Worm (Caenorhabditis elegans): Measurements from ENCODE around the gene haf-1.

Gene haf-1

DNA sequence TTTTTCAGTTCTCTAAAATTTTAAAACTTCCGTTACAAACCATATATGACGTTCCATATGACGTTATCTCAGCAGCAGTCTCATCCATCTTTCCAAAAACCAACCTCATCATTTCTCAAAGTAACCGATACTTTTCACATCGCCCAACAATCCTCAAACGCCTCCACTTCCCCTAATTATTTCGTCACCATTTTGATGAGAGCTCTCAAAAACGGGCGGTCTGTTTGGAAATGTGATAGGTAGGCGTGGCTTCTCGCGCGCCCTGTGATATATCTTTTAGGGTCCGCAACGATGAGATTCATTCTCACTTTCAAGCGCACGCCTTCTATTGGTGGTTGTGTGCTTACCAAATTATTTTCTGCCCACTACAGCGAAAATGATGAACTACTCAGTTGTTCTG lies 7.9 kb upstream of the haf-1 start, which contains the start of gene trh-1:
Gene trh-1 (plus strand): TSS at position 301 of the 400 bp plus-strand sequence.
- TF ChIP-seq ets-7 (tag; optimal IDR thresholded peaks at IDR 0.05), result no peak
- no peak for TF ChIP-seq aly-1 (tag; optimal IDR thresholded peaks at IDR 0.05)
- TF ChIP-seq ceh-13 (GFP tag; optimal IDR thresholded peaks at IDR 0.05), result no peak
- TF ChIP-seq hmbx-1 (tag; optimal IDR thresholded peaks at IDR 0.05), result no peak
- TF ChIP-seq tra-4 (tag; optimal IDR thresholded peaks at IDR 0.05), result no peak
- TF ChIP-seq scrt-1 (GFP tag; IDR thresholded peaks at IDR 0.05), result no peak
- TF ChIP-seq F13C5.2 (tag; optimal IDR thresholded peaks at IDR 0.05), result no peak
- TF ChIP-seq tbx-37 (GFP tag; conservative IDR thresholded peaks at IDR 0.05), result no peak
- TF ChIP-seq pes-1 (GFP tag; IDR thresholded peaks at IDR 0.05), result no peak
- TF ChIP-seq B0310.2 (tag; optimal IDR thresholded peaks at IDR 0.05), result no peak
- no peak for TF ChIP-seq tbx-11 (GFP tag; IDR thresholded peaks at IDR 0.05)
- TF ChIP-seq hmg-4 (GFP tag; optimal IDR thresholded peaks at IDR 0.05), result no peak
- TF ChIP-seq sea-1 (GFP tag; conservative IDR thresholded peaks at IDR 0.05), result no peak
- TF ChIP-seq flt-1 (GFP tag; IDR thresholded peaks at IDR 0.05), result no peak
- TF ChIP-seq ceh-36 (tag; optimal IDR thresholded peaks at IDR 0.05), result no peak
- TF ChIP-seq hnd-1 (tag; optimal IDR thresholded peaks at IDR 0.05), result no peak
- no peak for TF ChIP-seq ama-1 (optimal IDR thresholded peaks at IDR 0.05)

DNA sequence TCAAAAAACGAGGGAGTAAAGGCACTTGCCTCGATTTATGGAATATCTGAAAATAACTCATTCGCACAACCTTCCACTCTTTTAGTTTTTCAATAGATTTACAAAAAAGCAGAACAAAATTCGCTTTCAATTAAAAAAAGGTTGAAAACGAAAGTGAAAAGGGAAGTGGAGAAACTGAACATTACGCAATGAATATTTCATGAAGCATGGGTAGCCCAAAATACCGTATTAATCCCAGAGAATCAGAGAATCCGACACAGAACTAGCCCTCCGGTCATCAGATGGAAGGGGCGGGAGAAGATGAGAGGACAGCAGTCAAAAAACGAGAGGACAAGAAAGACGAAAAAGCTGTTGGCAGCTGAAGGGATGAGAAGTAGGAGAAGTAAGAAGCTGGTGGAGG lies 4.8 kb upstream of the haf-1 start, which contains the start of gene C30H6.5:
Gene C30H6.5 (plus strand): TSS at position 301 of the 400 bp plus-strand sequence.
- TF ChIP-seq aly-1 (tag; optimal IDR thresholded peaks at IDR 0.05) (no peak), tbx-37 (GFP tag; conservative IDR thresholded peaks at IDR 0.05) (no peak), B0310.2 (tag; optimal IDR thresholded peaks at IDR 0.05) (no peak), scrt-1 (GFP tag; IDR thresholded peaks at IDR 0.05) (no peak), flt-1 (GFP tag; IDR thresholded peaks at IDR 0.05) (no peak), ets-7 (tag; optimal IDR thresholded peaks at IDR 0.05) (no peak), sea-1 (GFP tag; conservative IDR thresholded peaks at IDR 0.05) (no peak), hmg-4 (GFP tag; optimal IDR thresholded peaks at IDR 0.05) (no peak), ceh-36 (tag; optimal IDR thresholded peaks at IDR 0.05) (no peak)

DNA sequence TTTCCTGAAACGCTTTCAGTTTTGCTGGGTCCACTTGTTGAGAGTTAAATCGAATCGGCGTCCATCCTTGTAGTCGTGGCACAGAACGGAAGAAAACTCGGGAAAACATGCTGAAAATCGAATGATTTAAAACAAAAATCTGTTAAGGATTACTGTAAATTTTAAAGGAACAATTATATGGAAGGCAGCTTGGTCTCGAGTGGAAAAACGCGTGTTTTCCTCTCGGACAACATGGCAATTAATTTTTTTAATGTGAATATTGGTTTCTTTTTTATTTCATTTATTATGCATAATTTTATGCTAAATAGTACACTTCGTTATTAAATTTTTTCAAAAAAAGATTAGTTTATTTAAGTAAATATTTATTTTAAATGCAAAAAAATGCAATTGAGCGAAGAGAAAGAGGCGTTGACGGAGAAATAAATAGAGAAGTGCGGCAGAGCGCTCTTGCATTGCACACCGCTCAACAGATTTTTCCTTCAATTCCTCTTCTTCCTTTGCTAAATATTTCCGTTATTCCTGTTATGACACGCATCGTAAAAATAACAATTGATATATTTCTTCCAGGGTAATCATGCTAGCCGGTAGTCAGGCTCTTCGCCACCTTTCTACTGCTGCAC lies 3.9 kb downstream of the haf-1 start, which contains the start of the genes C30H6.9 and dlat-2:
Gene C30H6.9 (minus strand): TSS at position 110 of the 620 bp plus-strand sequence.
Gene dlat-2 (plus strand): TSS at position 566 of the 620 bp plus-strand sequence.
- no peak for TF ChIP-seq tbx-37 (GFP tag; conservative IDR thresholded peaks at IDR 0.05)
- no peak for TF ChIP-seq ama-1 (optimal IDR thresholded peaks at IDR 0.05)
- no peak for TF ChIP-seq hmbx-1 (tag; optimal IDR thresholded peaks at IDR 0.05)
- no peak for TF ChIP-seq sea-1 (GFP tag; conservative IDR thresholded peaks at IDR 0.05)
- no peak for TF ChIP-seq aly-1 (tag; optimal IDR thresholded peaks at IDR 0.05)
- TF ChIP-seq ets-7 (tag; optimal IDR thresholded peaks at IDR 0.05), result no peak
- TF ChIP-seq F13C5.2 (tag; optimal IDR thresholded peaks at IDR 0.05), result peak; percentile 32

DNA sequence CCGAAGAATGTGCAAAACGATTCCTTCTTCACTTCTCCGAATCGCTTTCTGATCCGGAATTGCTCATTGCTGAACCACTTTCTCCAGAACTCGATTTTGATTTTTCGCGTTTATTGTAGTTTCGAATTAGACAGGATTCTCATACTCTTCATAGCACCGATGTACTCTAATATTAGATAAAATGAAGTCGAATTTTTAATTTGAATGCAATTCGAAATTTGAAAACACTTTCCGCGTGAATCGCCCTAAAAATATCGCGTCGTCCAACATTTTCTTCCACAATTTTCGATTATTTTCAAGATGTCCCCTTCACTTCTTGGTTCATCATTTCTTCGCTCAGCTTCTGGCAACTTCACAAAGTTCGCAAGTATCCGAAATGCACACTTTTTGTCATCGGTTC lies 5.8 kb downstream of the haf-1 start, which contains the start of gene C30H6.8:
Gene C30H6.8 (plus strand): TSS at position 301 of the 400 bp plus-strand sequence.
- TF ChIP-seq B0310.2 (tag; optimal IDR thresholded peaks at IDR 0.05) (no peak), hnd-1 (tag; optimal IDR thresholded peaks at IDR 0.05) (no peak), hmg-4 (GFP tag; optimal IDR thresholded peaks at IDR 0.05) (no peak), hmbx-1 (tag; optimal IDR thresholded peaks at IDR 0.05) (no peak), flt-1 (GFP tag; IDR thresholded peaks at IDR 0.05) (no peak), ets-7 (tag; optimal IDR thresholded peaks at IDR 0.05) (no peak), aly-1 (tag; optimal IDR thresholded peaks at IDR 0.05) (no peak), tbx-37 (GFP tag; conservative IDR thresholded peaks at IDR 0.05) (no peak), sea-1 (GFP tag; conservative IDR thresholded peaks at IDR 0.05) (no peak), ama-1 (optimal IDR thresholded peaks at IDR 0.05) (no peak), ceh-36 (tag; optimal IDR thresholded peaks at IDR 0.05) (no peak), pes-1 (GFP tag; IDR thresholded peaks at IDR 0.05) (no peak), ceh-13 (GFP tag; optimal IDR thresholded peaks at IDR 0.05) (no peak)

DNA sequence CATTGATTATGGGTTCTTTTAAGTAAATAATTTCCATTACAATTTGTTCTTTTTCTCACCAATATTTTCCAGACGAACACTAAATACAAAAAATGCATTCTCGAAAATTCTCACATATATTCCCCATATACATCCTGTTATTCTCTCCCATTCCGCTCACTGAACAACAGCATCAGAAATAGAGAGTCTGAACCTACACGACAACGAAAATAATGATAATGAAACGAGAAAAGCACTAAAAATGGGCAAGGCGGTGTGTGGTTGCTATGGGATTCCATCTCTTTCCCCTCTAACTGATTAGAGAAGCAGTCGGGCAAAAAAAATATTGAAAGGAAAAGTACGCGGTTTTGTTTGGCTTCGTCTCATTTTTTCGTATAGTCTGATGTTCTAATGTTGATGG lies 6.8 kb downstream of the haf-1 start, which contains the start of gene C30H6.12:
Gene C30H6.12 (plus strand): TSS at position 301 of the 400 bp plus-strand sequence.
- TF ChIP-seq sea-1 (GFP tag; conservative IDR thresholded peaks at IDR 0.05) (no peak), hnd-1 (tag; optimal IDR thresholded peaks at IDR 0.05) (no peak), aly-1 (tag; optimal IDR thresholded peaks at IDR 0.05) (no peak), tbx-11 (GFP tag; IDR thresholded peaks at IDR 0.05) (no peak), flt-1 (GFP tag; IDR thresholded peaks at IDR 0.05) (no peak), hmg-4 (GFP tag; optimal IDR thresholded peaks at IDR 0.05) (no peak), ceh-13 (GFP tag; optimal IDR thresholded peaks at IDR 0.05) (no peak), ets-7 (tag; optimal IDR thresholded peaks at IDR 0.05) (no peak), scrt-1 (GFP tag; IDR thresholded peaks at IDR 0.05) (no peak)

DNA sequence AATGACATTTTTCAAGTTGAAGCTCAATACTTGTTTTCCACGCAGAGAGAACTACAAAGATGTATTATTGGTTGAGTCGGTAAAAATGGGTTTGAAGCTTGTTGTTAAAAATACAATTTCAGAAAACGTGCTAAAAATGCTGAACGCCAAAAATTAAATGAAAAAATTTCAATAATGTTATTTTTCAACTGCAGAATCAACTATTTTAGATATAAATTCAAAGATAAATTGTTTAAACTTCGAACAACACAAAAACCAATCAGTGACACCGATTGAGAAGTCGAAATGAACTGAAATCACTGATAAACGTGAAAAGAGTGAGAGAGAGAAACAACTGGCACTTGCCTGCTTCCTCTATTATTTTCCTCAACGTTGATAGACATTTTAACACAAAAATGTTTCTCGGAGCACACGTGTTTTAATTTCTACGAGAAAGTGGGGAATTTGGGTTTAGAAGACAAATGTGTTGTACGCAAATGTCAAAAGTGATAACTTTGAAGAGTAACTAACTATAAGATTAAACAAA lies 11.3 kb downstream of the haf-1 start, which contains the start of gene T02D1.8:
Gene T02D1.8 (minus strand): TSS at position 51 of the 526 bp plus-strand sequence.
- TF ChIP-seq hmg-4 (GFP tag; optimal IDR thresholded peaks at IDR 0.05), result no peak

DNA sequence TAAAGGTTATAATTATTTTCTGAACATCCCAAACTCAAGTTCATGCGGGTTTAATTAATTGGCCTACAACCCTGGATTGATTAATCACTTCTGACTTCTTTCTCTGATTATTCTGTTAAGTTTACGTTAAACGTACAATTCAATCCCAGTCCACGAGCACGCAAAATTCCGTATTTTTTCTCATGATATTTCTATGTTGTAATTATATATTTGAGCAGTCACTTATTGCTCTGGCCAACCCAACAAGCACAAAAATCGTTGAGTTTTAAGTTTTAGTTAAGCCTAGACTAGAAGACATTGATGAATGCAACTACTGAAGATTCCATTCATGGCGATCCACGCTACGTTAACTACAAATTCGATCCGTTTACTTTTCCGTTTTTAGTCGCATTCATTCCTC lies 19.7 kb downstream of the haf-1 start, which contains the start of gene sru-15:
Gene sru-15 (plus strand): TSS at position 301 of the 400 bp plus-strand sequence.
- TF ChIP-seq ceh-36 (tag; optimal IDR thresholded peaks at IDR 0.05), result no peak
- no peak for TF ChIP-seq F13C5.2 (tag; optimal IDR thresholded peaks at IDR 0.05)
- TF ChIP-seq tbx-37 (GFP tag; conservative IDR thresholded peaks at IDR 0.05), result no peak
- no peak for TF ChIP-seq hmbx-1 (tag; optimal IDR thresholded peaks at IDR 0.05)
- TF ChIP-seq scrt-1 (GFP tag; IDR thresholded peaks at IDR 0.05), result no peak
- no peak for TF ChIP-seq hmg-4 (GFP tag; optimal IDR thresholded peaks at IDR 0.05)
- no peak for TF ChIP-seq ama-1 (optimal IDR thresholded peaks at IDR 0.05)
- TF ChIP-seq ets-7 (tag; optimal IDR thresholded peaks at IDR 0.05), result no peak
- TF ChIP-seq ceh-13 (GFP tag; optimal IDR thresholded peaks at IDR 0.05), result no peak
- no peak for TF ChIP-seq B0310.2 (tag; optimal IDR thresholded peaks at IDR 0.05)
- TF ChIP-seq aly-1 (tag; optimal IDR thresholded peaks at IDR 0.05), result no peak
- TF ChIP-seq sea-1 (GFP tag; conservative IDR thresholded peaks at IDR 0.05), result no peak
- no peak for TF ChIP-seq tbx-11 (GFP tag; IDR thresholded peaks at IDR 0.05)
- no peak for TF ChIP-seq hnd-1 (tag; optimal IDR thresholded peaks at IDR 0.05)
- no peak for TF ChIP-seq flt-1 (GFP tag; IDR thresholded peaks at IDR 0.05)
- TF ChIP-seq pes-1 (GFP tag; IDR thresholded peaks at IDR 0.05), result no peak
- TF ChIP-seq tra-4 (tag; optimal IDR thresholded peaks at IDR 0.05), result no peak

All from whole organism, early embryonic.